Worm (Caenorhabditis elegans) whole organism, late embryonic: ENCODE measurements around the gene fbxa-182.

Experiments used
- ama-1 ChIP-seq: fragments of 150-350 bp; optimal IDR thresholded peaks from 2 replicates; lab custom pipeline; 2014
- ceh-6 ChIP-seq: fragments of 200-800 bp; sonication (Bioruptor generic); optimal IDR thresholded peaks from 2 replicates; lab custom pipeline; 2018; ENCODE audit warnings: mild to moderate bottlenecking, missing genetic modification characterization, missing compliant biosample characterization
- fax-1 ChIP-seq: sonication (generic microtip); optimal IDR thresholded peaks from 2 replicates; lab custom pipeline; 2016; ENCODE audit warnings: missing genotype, missing genetic modification characterization, missing compliant biosample characterization
- fkh-6 ChIP-seq: sonication (generic microtip); optimal IDR thresholded peaks from 2 replicates; lab custom pipeline; 2016; ENCODE audit warnings: missing genetic modification characterization, missing compliant biosample characterization
- hlh-6 ChIP-seq: sonication (generic microtip); optimal IDR thresholded peaks from 2 replicates; lab custom pipeline; 2016; ENCODE audit warnings: missing genotype, missing genetic modification characterization, missing compliant biosample characterization
- pqm-1 ChIP-seq: sonication (generic microtip); optimal IDR thresholded peaks from 2 replicates; lab custom pipeline; 2016; ENCODE audit warnings: missing genetic modification characterization, missing compliant biosample characterization
- pros-1 ChIP-seq: fragments of 150-350 bp; optimal IDR thresholded peaks from 2 replicates; lab custom pipeline; 2014; ENCODE audit warnings: missing biosample characterization, missing genetic modification reagents, missing genetic modification characterization
- unc-3 ChIP-seq, 2 experiments: fragments of 200-800 bp in 1 of 2; sonication (Bioruptor generic) in 1 of 2; sonication (generic microtip) in 1 of 2; conservative IDR thresholded peaks in 1 of 2; optimal IDR thresholded peaks in 1 of 2; 2 replicates each; pipeline versions ENCODE4 v1.3.6 to Lab custom; 2016 to 2022; ENCODE audit warnings: missing compliant biosample characterization in 2 of 2, missing genetic modification characterization in 2 of 2, missing genetic modification reagents in 1 of 2

DNA sequence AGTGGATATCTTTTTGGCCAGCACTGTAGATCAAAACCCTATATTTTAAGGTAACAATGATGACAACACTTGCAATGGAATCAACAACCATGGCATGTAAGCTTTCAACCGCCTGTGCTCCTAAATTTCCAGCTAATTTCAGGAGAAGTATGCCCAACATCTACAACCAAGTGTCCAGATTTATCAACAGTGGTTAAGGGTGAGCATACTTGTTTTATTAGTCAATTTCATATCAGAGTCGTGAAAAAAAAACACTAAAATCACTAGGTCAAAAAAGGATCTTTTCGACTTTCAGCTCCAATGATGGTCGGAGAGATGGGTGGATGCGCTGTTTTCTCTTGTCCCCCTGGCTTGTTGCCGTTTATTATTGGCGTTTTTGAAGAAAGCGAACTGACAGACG lies 8.6 kb downstream of the fbxa-182 start, which contains the start of gene F16G10.1:
- TF ChIP-seq pros-1 (tag; lab: Kevin White, UChicago) = no peak
- no peak for TF ChIP-seq pqm-1
- no peak for TF ChIP-seq ama-1 (lab: Kevin White, UChicago)
- TF ChIP-seq ceh-6 (GFP tag; lab: Kevin White, UChicago) = no peak
- TF ChIP-seq fax-1 (tag; lab: Kevin White, UChicago) = no peak
- TF ChIP-seq hlh-6 (tag; lab: Kevin White, UChicago) = no peak
- TF ChIP-seq fkh-6 = no peak
- TF ChIP-seq unc-3 (GFP tag; conservative IDR thresholded peaks at IDR 0.05; lab: Robert Waterston, UW) = no peak
- TF ChIP-seq unc-3 (tag; optimal IDR thresholded peaks at IDR 0.05; lab: Kevin White, UChicago) = no peak
